Worm (Caenorhabditis elegans) whole organism, late embryonic: ENCODE measurements around the gene C28C12.1.

ENCODE experiments used
- ahr-1 ChIP-seq: sonication (generic microtip); optimal IDR thresholded peaks from 2 replicates; lab custom pipeline; 2016; ENCODE audit warnings: missing genetic modification characterization, missing compliant biosample characterization
- pha-4 ChIP-seq: fragments of 150-350 bp; optimal IDR thresholded peaks from 2 replicates; lab custom pipeline; 2018; ENCODE audit warnings: missing biosample characterization, missing genetic modification reagents, missing genetic modification characterization

DNA sequence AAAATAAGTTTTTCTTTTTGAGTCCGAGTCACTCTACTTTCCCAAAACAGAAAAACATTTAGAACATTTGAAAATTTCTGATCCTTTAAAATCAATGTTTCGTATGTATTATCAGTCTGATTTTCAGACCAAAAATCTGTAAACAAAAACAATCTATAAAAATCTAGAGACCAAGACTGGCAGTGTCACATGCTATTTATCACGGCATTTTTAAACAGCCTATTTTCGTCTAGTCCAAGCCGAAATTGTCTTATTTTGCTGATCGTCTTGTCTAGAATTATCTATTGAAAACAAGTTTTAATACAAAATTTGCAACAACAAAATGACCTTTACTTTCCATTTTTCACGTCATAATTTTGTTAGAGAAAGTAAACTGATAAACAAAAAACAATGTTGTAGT, 25.1 kb downstream of the C28C12.1 start:
- no peak for TF ChIP-seq pha-4 (tag; lab: Kevin White, UChicago)
- no peak for TF ChIP-seq ahr-1 (tag; lab: Kevin White, UChicago)
